Worm (Caenorhabditis elegans): ENCODE measurements around the gene C44B9.2.

The C44B9.2 gene

DNA sequence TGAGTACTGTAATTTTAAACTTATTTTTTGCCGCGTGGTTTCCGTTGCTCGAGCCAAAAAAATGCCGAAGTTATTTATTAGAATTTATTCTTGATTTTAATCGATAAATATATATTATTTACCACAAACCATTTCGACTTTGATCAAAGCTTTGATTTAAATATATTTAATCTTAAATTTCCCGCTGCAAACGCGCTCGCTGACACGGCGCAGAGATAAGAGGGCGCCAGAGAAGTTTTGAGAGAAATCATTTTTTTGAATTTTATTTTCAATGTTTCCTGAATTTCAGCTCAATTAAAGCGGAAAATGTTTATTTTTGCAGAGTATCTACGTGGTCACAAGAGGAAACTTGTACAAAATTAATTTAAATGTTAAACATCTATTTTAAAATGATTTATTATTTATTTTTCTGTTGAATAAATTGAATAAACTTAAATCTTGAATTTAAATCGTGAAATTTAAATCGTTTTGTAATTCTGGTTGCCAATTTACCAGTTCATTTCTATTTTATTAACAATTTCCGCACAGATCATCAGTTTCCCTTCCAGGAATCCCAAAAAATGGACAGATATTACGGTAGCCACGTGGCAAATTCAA lies 20.7 kb downstream of the C44B9.2 start, which contains the start of gene com-1:
TSS of gene com-1 (plus strand) at position 547 of the 597 bp plus-strand sequence.
- TF ChIP-seq M03D4.4 (tag; optimal IDR thresholded peaks at IDR 0.05) (no peak), nhr-12 (tag; optimal IDR thresholded peaks at IDR 0.05) (no peak), pha-4 (tag; optimal IDR thresholded peaks at IDR 0.05) (no peak), nhr-237 (tag; optimal IDR thresholded peaks at IDR 0.05) (no peak), ceh-39 (tag; optimal IDR thresholded peaks at IDR 0.05) (no peak), snpc-4 (tag; optimal IDR thresholded peaks at IDR 0.05) (no peak), unc-120 (tag; optimal IDR thresholded peaks at IDR 0.05; ENCODE audit: poor library complexity, severe bottlenecking) (no peak), hlh-1 (tag; optimal IDR thresholded peaks at IDR 0.05) (no peak), lin-32 (GFP tag; optimal IDR thresholded peaks at IDR 0.05) (no peak), blmp-1 (tag; optimal IDR thresholded peaks at IDR 0.05) (no peak), sem-2 (GFP tag; optimal IDR thresholded peaks at IDR 0.05) (no peak), tbx-8 (GFP tag; optimal IDR thresholded peaks at IDR 0.05) (no peak), ceh-83 (GFP tag; optimal IDR thresholded peaks at IDR 0.05) (no peak), elt-3 (tag; optimal IDR thresholded peaks at IDR 0.05) (no peak), nhr-76 (tag; optimal IDR thresholded peaks at IDR 0.05) (no peak), zip-8 (tag; optimal IDR thresholded peaks at IDR 0.05) (no peak), mep-1 (tag; optimal IDR thresholded peaks at IDR 0.05) (peak; percentile 53), ces-1 (GFP tag; optimal IDR thresholded peaks at IDR 0.05) (peak; percentile 74), nhr-28 (tag; optimal IDR thresholded peaks at IDR 0.05) (no peak), unc-39 (tag; optimal IDR thresholded peaks at IDR 0.05) (no peak), lsy-2 (tag; optimal IDR thresholded peaks at IDR 0.05) (peak; percentile 5), nhr-2 (tag; optimal IDR thresholded peaks at IDR 0.05) (no peak), unc-62 (GFP tag; optimal IDR thresholded peaks at IDR 0.05) (no peak)

DNA sequence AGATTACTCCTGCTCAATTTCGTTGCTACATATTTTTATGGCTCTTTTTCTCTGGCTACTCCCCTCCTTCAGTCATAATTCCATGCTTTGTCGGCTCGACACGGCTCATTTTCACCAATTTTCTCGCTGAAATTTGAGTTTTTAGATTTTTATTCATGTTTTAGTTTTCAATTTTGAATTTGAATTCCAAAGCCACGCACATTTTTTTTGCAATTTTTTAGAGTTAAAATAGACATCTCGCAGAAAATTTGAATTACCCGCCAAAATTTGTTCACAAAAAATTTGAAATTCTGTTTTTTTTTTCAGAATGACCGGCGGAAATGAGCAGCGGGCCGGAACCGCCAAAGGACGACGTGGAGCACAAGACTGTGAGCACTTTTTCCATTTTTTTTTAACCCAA lies 27.1 kb downstream of the C44B9.2 start, which contains the start of gene unc-119:
TSS of gene unc-119 (plus strand) at position 301 of the 400 bp plus-strand sequence.
- TF ChIP-seq nhr-76 (tag; optimal IDR thresholded peaks at IDR 0.05) (no peak), M03D4.4 (tag; optimal IDR thresholded peaks at IDR 0.05) (no peak), ztf-11 (tag; optimal IDR thresholded peaks at IDR 0.05) (no peak), zip-8 (tag; optimal IDR thresholded peaks at IDR 0.05) (no peak), tbx-8 (GFP tag; optimal IDR thresholded peaks at IDR 0.05) (no peak), sem-2 (GFP tag; optimal IDR thresholded peaks at IDR 0.05) (no peak), bed-3 (GFP tag; optimal IDR thresholded peaks at IDR 0.05) (no peak), drap-1 (GFP tag; optimal IDR thresholded peaks at IDR 0.05) (no peak), ces-1 (GFP tag; optimal IDR thresholded peaks at IDR 0.05) (no peak), flh-1 (GFP tag; optimal IDR thresholded peaks at IDR 0.05) (no peak), mls-2 (tag; optimal IDR thresholded peaks at IDR 0.05) (no peak), cnd-1 (tag; optimal IDR thresholded peaks at IDR 0.05) (no peak), nhr-12 (tag; optimal IDR thresholded peaks at IDR 0.05) (no peak), blmp-1 (tag; optimal IDR thresholded peaks at IDR 0.05) (no peak), lin-13 (tag; optimal IDR thresholded peaks at IDR 0.05) (no peak), elt-3 (tag; optimal IDR thresholded peaks at IDR 0.05) (no peak), ceh-43 (GFP tag; optimal IDR thresholded peaks at IDR 0.05) (no peak)

DNA sequence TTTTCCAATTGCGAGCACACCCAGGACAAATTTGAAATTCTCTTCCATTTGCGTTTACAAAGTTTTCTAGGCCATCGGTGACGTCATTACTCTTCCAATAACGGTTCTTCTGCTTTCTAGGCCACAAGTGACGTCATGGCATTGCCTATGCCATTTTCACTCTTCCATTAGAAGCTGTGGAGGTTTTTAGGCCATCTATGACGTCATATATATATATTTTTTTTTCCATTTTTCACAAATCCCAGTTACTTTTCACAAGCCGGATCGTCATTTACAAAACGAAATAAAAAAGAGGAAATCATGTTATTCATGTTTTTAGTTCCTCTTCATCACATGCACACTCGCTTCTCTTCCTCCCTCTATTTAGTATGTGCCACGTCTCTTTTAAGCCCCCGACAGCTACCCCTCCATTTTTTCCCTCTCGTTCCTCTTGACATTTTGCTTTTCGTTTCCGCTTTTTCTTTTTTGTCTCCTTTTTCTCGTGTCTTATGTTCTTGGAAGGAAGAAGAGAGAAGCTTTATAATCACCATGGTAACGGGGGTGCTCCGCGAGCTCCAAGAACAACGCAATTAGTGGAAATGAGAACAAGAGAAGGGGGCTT lies 27.9 kb downstream of the C44B9.2 start:
- TF ChIP-seq ham-2 (GFP tag; optimal IDR thresholded peaks at IDR 0.05) (no peak), zip-8 (tag; optimal IDR thresholded peaks at IDR 0.05) (peak; percentile 96), nhr-2 (tag; optimal IDR thresholded peaks at IDR 0.05) (no peak), unc-39 (tag; optimal IDR thresholded peaks at IDR 0.05) (no peak), ceh-39 (tag; optimal IDR thresholded peaks at IDR 0.05) (no peak), blmp-1 (tag; optimal IDR thresholded peaks at IDR 0.05) (no peak), mab-5 (tag; optimal IDR thresholded peaks at IDR 0.05) (no peak), lin-32 (GFP tag; optimal IDR thresholded peaks at IDR 0.05) (no peak), nhr-28 (tag; optimal IDR thresholded peaks at IDR 0.05) (no peak), ztf-11 (tag; optimal IDR thresholded peaks at IDR 0.05) (no peak), mep-1 (tag; optimal IDR thresholded peaks at IDR 0.05) (no peak), ces-1 (GFP tag; optimal IDR thresholded peaks at IDR 0.05) (peak; percentile 7)

DNA sequence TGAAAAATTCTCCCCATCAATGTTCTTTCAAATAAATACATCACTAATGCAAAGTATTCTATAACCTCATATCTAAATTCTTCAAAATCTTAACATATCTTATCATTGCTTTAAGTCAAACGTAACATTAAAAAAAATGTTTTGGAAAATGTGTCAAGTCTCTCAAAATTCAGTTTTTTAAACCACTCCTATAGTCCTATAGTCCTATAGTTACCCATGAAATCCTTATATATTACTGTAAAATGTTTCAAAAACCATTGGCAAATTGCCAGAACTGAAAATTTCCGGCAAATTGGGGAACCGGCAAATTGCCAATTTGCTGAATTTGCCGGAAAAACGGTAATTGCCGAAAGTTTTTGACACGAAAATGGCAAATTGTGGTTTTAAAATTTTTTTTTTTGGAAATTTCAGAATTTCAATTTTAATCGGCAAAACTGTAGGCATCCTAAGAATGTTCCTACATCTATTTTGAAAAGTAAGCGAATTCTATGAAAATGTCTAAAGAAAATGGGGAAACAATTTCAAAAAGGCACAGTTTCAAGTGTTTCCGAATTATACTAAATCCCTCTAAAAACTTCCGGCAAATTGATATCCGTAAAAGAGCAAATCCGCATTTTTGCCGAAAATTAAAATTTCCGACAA lies 29.2 kb downstream of the C44B9.2 start:
- no peak for TF ChIP-seq zip-8 (tag; optimal IDR thresholded peaks at IDR 0.05)
- TF ChIP-seq mls-2 (tag; optimal IDR thresholded peaks at IDR 0.05) = no peak
- TF ChIP-seq cnd-1 (tag; optimal IDR thresholded peaks at IDR 0.05) = no peak
- no peak for TF ChIP-seq nhr-76 (tag; optimal IDR thresholded peaks at IDR 0.05)
- TF ChIP-seq ceh-39 (tag; optimal IDR thresholded peaks at IDR 0.05) = no peak
- no peak for TF ChIP-seq snpc-4 (tag; optimal IDR thresholded peaks at IDR 0.05)
- TF ChIP-seq hlh-1 (tag; optimal IDR thresholded peaks at IDR 0.05) = no peak
- no peak for TF ChIP-seq ceh-43 (GFP tag; optimal IDR thresholded peaks at IDR 0.05)
- no peak for TF ChIP-seq lsy-2 (tag; optimal IDR thresholded peaks at IDR 0.05)
- no peak for TF ChIP-seq mab-5 (tag; optimal IDR thresholded peaks at IDR 0.05)
- no peak for TF ChIP-seq drap-1 (GFP tag; optimal IDR thresholded peaks at IDR 0.05)
- no peak for TF ChIP-seq sem-2 (GFP tag; optimal IDR thresholded peaks at IDR 0.05)
- no peak for TF ChIP-seq tbx-8 (GFP tag; optimal IDR thresholded peaks at IDR 0.05)
- TF ChIP-seq ztf-11 (tag; optimal IDR thresholded peaks at IDR 0.05) = no peak
- TF ChIP-seq lin-32 (GFP tag; optimal IDR thresholded peaks at IDR 0.05) = no peak
- TF ChIP-seq nhr-28 (tag; optimal IDR thresholded peaks at IDR 0.05) = no peak
- no peak for TF ChIP-seq ham-2 (GFP tag; optimal IDR thresholded peaks at IDR 0.05)
- TF ChIP-seq nhr-237 (tag; optimal IDR thresholded peaks at IDR 0.05) = no peak
- no peak for TF ChIP-seq flh-1 (GFP tag; optimal IDR thresholded peaks at IDR 0.05)
- no peak for TF ChIP-seq elt-3 (tag; optimal IDR thresholded peaks at IDR 0.05)
